Worm (Caenorhabditis elegans) whole organism, young adult: ENCODE results near the gene srw-77.
A peak's percentile ranks its signal among the peaks of the same experiment; 100 is the strongest.

Experiments
- B0019.2 ChIP-seq: fragments of 200-800 bp; sonication (Bioruptor generic); conservative IDR thresholded peaks from 2 replicates; pipeline ENCODE4 v1.3.6; 2022; ENCODE audit warnings: missing genetic modification reagents, missing genetic modification characterization, missing compliant biosample characterization
- F23B12.7 ChIP-seq: sonication (generic microtip); optimal IDR thresholded peaks from 2 replicates; lab custom pipeline; 2017; ENCODE audit warnings: missing genetic modification characterization, mild to moderate bottlenecking, missing compliant biosample characterization, antibody characterized with exemption, moderate library complexity; ENCODE audit not compliant: insufficient read depth
- F52B5.7 ChIP-seq: sonication (generic microtip); optimal IDR thresholded peaks from 2 replicates; lab custom pipeline; 2016; ENCODE audit warnings: mild to moderate bottlenecking, missing genetic modification characterization, missing compliant biosample characterization
- F57A8.1 ChIP-seq: fragments of 200-800 bp; sonication (Bioruptor generic); optimal IDR thresholded peaks from 2 replicates; lab custom pipeline; 2018; ENCODE audit warnings: mild to moderate bottlenecking, missing genetic modification characterization, moderate library complexity, missing compliant biosample characterization
- F57C9.4 ChIP-seq: sonication (generic microtip); optimal IDR thresholded peaks from 2 replicates; lab custom pipeline; 2017; ENCODE audit warnings: mild to moderate bottlenecking, missing genetic modification characterization, missing compliant biosample characterization
- K12H6.12 ChIP-seq: fragments of 200-800 bp; sonication (Bioruptor generic); optimal IDR thresholded peaks from 2 replicates; lab custom pipeline; 2018; ENCODE audit warnings: mild to moderate bottlenecking, missing genetic modification characterization, missing compliant biosample characterization
- T07F8.4 ChIP-seq: sonication (generic microtip); optimal IDR thresholded peaks from 2 replicates; lab custom pipeline; 2016; ENCODE audit warnings: mild to moderate bottlenecking, missing genetic modification characterization, moderate library complexity, missing compliant biosample characterization
- Y56A3A.18 ChIP-seq: fragments of 200-800 bp; sonication (Bioruptor generic); IDR thresholded peaks from 2 replicates; pipeline ENCODE4 v1.3.6; 2022; ENCODE audit warnings: missing genetic modification reagents, missing genetic modification characterization, missing compliant biosample characterization
- Y95B8A.8 ChIP-seq: fragments of 200-800 bp; sonication (Bioruptor generic); IDR thresholded peaks from 2 replicates; pipeline ENCODE4 v1.3.6; 2022; ENCODE audit warnings: missing genetic modification reagents, missing genetic modification characterization, missing compliant biosample characterization
- akir-1 ChIP-seq: fragments of 200-800 bp; sonication (Bioruptor generic); optimal IDR thresholded peaks from 2 replicates; lab custom pipeline; 2018; ENCODE audit warnings: mild to moderate bottlenecking, missing genetic modification characterization, moderate library complexity, missing compliant biosample characterization
- aptf-2 ChIP-seq: fragments of 200-800 bp; sonication (Bioruptor generic); conservative IDR thresholded peaks from 2 replicates; pipeline ENCODE4 v1.3.6; 2022; ENCODE audit warnings: missing genetic modification reagents, missing genetic modification characterization, missing compliant biosample characterization
- attf-5 ChIP-seq: fragments of 200-800 bp; sonication (Bioruptor generic); optimal IDR thresholded peaks from 2 replicates; lab custom pipeline; 2018; ENCODE audit warnings: mild to moderate bottlenecking, missing genetic modification characterization, missing compliant biosample characterization
- bed-1 ChIP-seq: fragments of 200-800 bp; sonication (Bioruptor generic); IDR thresholded peaks from 2 replicates; pipeline ENCODE4 v1.3.6; 2022; ENCODE audit warnings: missing genetic modification reagents, missing genetic modification characterization, missing compliant biosample characterization
- ccch-3 ChIP-seq: fragments of 200-800 bp; sonication (Bioruptor generic); optimal IDR thresholded peaks from 2 replicates; lab custom pipeline; 2018; ENCODE audit warnings: mild to moderate bottlenecking, missing genetic modification characterization, missing compliant biosample characterization
- ceh-40 ChIP-seq: fragments of 200-800 bp; sonication (Bioruptor generic); IDR thresholded peaks from 2 replicates; pipeline ENCODE4 v1.3.6; 2022; ENCODE audit warnings: missing genetic modification characterization, missing compliant biosample characterization
- ceh-91 ChIP-seq: fragments of 200-800 bp; sonication (Bioruptor generic); IDR thresholded peaks from 2 replicates; pipeline ENCODE4 v1.3.6; 2022; ENCODE audit warnings: missing genetic modification reagents, missing genetic modification characterization, missing compliant biosample characterization
- fkh-3 ChIP-seq: sonication (generic microtip); optimal IDR thresholded peaks from 2 replicates; lab custom pipeline; 2016; ENCODE audit warnings: mild to moderate bottlenecking, missing genetic modification characterization, missing compliant biosample characterization
- gei-17 ChIP-seq: fragments of 200-800 bp; sonication (Bioruptor generic); optimal IDR thresholded peaks from 2 replicates; lab custom pipeline; 2018; ENCODE audit warnings: mild to moderate bottlenecking, missing genetic modification characterization, missing compliant biosample characterization
- hlh-26 ChIP-seq: fragments of 200-800 bp; sonication (Bioruptor generic); conservative IDR thresholded peaks from 2 replicates; pipeline ENCODE4 v1.3.6; 2022; ENCODE audit warnings: missing genetic modification reagents, missing genetic modification characterization, missing compliant biosample characterization
- hmg-1.2 ChIP-seq: fragments of 200-800 bp; sonication (Bioruptor generic); IDR thresholded peaks from 2 replicates; pipeline ENCODE4 v1.3.6; 2022; ENCODE audit warnings: missing genetic modification reagents, missing genetic modification characterization, missing compliant biosample characterization
- let-607 ChIP-seq, 2 experiments: fragments of 200-800 bp in 1 of 2; sonication (Bioruptor generic) in 1 of 2; sonication (generic microtip) in 1 of 2; optimal IDR thresholded peaks; 2 replicates each; lab custom pipeline; 2016 to 2018; ENCODE audit warnings: mild to moderate bottlenecking in 2 of 2, missing compliant biosample characterization in 2 of 2, missing genetic modification characterization in 2 of 2, moderate library complexity in 2 of 2, missing genotype in 1 of 2
- lin-54 ChIP-seq: fragments of 200-800 bp; sonication (Bioruptor generic); optimal IDR thresholded peaks from 2 replicates; lab custom pipeline; 2018; ENCODE audit warnings: mild to moderate bottlenecking, missing genetic modification characterization, missing compliant biosample characterization
- lir-1 ChIP-seq: fragments of 200-800 bp; sonication (Bioruptor generic); conservative IDR thresholded peaks from 2 replicates; pipeline ENCODE4 v1.3.6; 2022; ENCODE audit warnings: missing genetic modification reagents, missing genetic modification characterization, missing compliant biosample characterization
- madf-6 ChIP-seq: fragments of 200-800 bp; sonication (Bioruptor generic); IDR thresholded peaks from 2 replicates; pipeline ENCODE4 v1.3.6; 2022; ENCODE audit warnings: missing genetic modification reagents, missing genetic modification characterization, missing compliant biosample characterization
- mcd-1 ChIP-seq: fragments of 200-800 bp; sonication (Bioruptor generic); IDR thresholded peaks from 2 replicates; pipeline ENCODE4 v1.3.6; 2022; ENCODE audit warnings: missing genetic modification reagents, missing genetic modification characterization, missing compliant biosample characterization
- nfya-2 ChIP-seq: fragments of 200-800 bp; sonication (Bioruptor generic); IDR thresholded peaks from 2 replicates; pipeline ENCODE4 v1.3.6; 2022; ENCODE audit warnings: missing genetic modification reagents, missing genetic modification characterization, missing compliant biosample characterization
- nfyb-1 ChIP-seq: fragments of 200-800 bp; sonication (Bioruptor generic); IDR thresholded peaks from 2 replicates; pipeline ENCODE4 v1.3.6; 2022; ENCODE audit warnings: missing genetic modification reagents, missing genetic modification characterization, missing compliant biosample characterization
- nhr-120 ChIP-seq: fragments of 200-800 bp; sonication (Bioruptor generic); IDR thresholded peaks from 2 replicates; pipeline ENCODE4 v1.3.6; 2022; ENCODE audit warnings: missing genetic modification characterization, missing compliant biosample characterization
- nhr-27 ChIP-seq: fragments of 200-800 bp; sonication (Bioruptor generic); optimal IDR thresholded peaks from 2 replicates; lab custom pipeline; 2018; ENCODE audit warnings: mild to moderate bottlenecking, missing genetic modification characterization, moderate library complexity, missing compliant biosample characterization
- rcor-1 ChIP-seq: fragments of 200-800 bp; sonication (Bioruptor generic); IDR thresholded peaks from 2 replicates; pipeline ENCODE4 v1.3.6; 2022; ENCODE audit warnings: missing genetic modification reagents, missing genetic modification characterization, missing compliant biosample characterization
- rec-8 ChIP-seq, 2 experiments: sonication (generic microtip); optimal IDR thresholded peaks; 2 replicates each; lab custom pipeline; 2016; ENCODE audit warnings: mild to moderate bottlenecking in 2 of 2, missing genetic modification characterization in 2 of 2, missing genetic modification reagents in 2 of 2, missing genotype in 2 of 2, missing biosample characterization in 1 of 2, missing compliant biosample characterization in 1 of 2, moderate library complexity in 1 of 2
- sea-2 ChIP-seq: fragments of 200-800 bp; sonication (Bioruptor generic); IDR thresholded peaks from 2 replicates; pipeline ENCODE4 v1.3.6; 2022; ENCODE audit warnings: missing genetic modification characterization, missing compliant biosample characterization
- snpc-1.3 ChIP-seq: sonication (generic microtip); optimal IDR thresholded peaks from 2 replicates; lab custom pipeline; 2017; ENCODE audit warnings: missing genetic modification characterization, mild to moderate bottlenecking, missing compliant biosample characterization, antibody characterized with exemption, moderate library complexity, missing genotype, missing genetic modification reagents; ENCODE audit not compliant: insufficient read depth
- sptf-2 ChIP-seq: fragments of 200-800 bp; sonication (Bioruptor generic); optimal IDR thresholded peaks from 2 replicates; lab custom pipeline; 2018; ENCODE audit warnings: mild to moderate bottlenecking, missing genetic modification characterization, missing compliant biosample characterization
- tbp1 ChIP-seq: fragments of 200-800 bp; sonication (Bioruptor generic); optimal IDR thresholded peaks from 2 replicates; lab custom pipeline; 2018; ENCODE audit warnings: mild to moderate bottlenecking, missing genetic modification characterization, missing compliant biosample characterization
- tbx-9 ChIP-seq: sonication (generic microtip); optimal IDR thresholded peaks from 2 replicates; lab custom pipeline; 2016; ENCODE audit warnings: borderline replicate concordance, missing genetic modification characterization, inconsistent platforms, missing compliant biosample characterization
- ztf-28 ChIP-seq: fragments of 200-800 bp; sonication (Bioruptor generic); IDR thresholded peaks from 2 replicates; pipeline ENCODE4 v1.3.6; 2022; ENCODE audit warnings: missing genetic modification reagents, missing genetic modification characterization, missing compliant biosample characterization
- ztf-3 ChIP-seq: fragments of 200-800 bp; sonication (Bioruptor generic); optimal IDR thresholded peaks from 2 replicates; lab custom pipeline; 2018; ENCODE audit warnings: mild to moderate bottlenecking, missing genetic modification characterization, missing compliant biosample characterization
- ztf-6 ChIP-seq: fragments of 200-800 bp; sonication (Bioruptor generic); IDR thresholded peaks from 2 replicates; pipeline ENCODE4 v1.3.6; 2022; ENCODE audit warnings: missing genetic modification reagents, missing genetic modification characterization, missing compliant biosample characterization

srw-77 gene

ce11 chrV:16648317-16649018 lies 5.0 kb upstream of the srw-77 start, which contains the start of gene W06G6.20 (continued):
- TF ChIP-seq ceh-40 (GFP tag; lab: Robert Waterston, UW) (no peak), attf-5 (GFP tag; lab: Kevin White, UChicago) (no peak), ceh-91 (GFP tag; lab: Robert Waterston, UW) (no peak), tbp1 (GFP tag; lab: Kevin White, UChicago) (peak; percentile 90), tbx-9 (tag; lab: Kevin White, UChicago) (no peak), mcd-1 (GFP tag; lab: Robert Waterston, UW) (no peak; the same call in 1 of the 2 replicates), rec-8 (tag; optimal IDR thresholded peaks at IDR 0.05; lab: Kevin White, UChicago) (peak in 1 of 2 experiments; percentile 11), T07F8.4 (peak; percentile 40), nhr-120 (no peak), fkh-3 (tag; lab: Kevin White, UChicago) (no peak), Y56A3A.18 (GFP tag; lab: Robert Waterston, UW) (no peak), ztf-6 (GFP tag; lab: Robert Waterston, UW) (no peak), aptf-2 (GFP tag; lab: Robert Waterston, UW) (no peak), Y95B8A.8 (no peak), snpc-1.3 (tag; lab: Kevin White, UChicago) (peak; percentile 65), nfya-2 (no peak), ztf-28 (no peak), B0019.2 (no peak), sea-2 (GFP tag; lab: Robert Waterston, UW) (no peak), gei-17 (GFP tag; lab: Kevin White, UChicago) (no peak), let-607 (tag; optimal IDR thresholded peaks at IDR 0.05; lab: Kevin White, UChicago) (peak in 1 of 2 experiments; percentile 44), F23B12.7 (tag; lab: Kevin White, UChicago) (peak; percentile 70), F57C9.4 (tag; lab: Kevin White, UChicago) (no peak), nhr-27 (tag; lab: Kevin White, UChicago) (no peak), K12H6.12 (tag; lab: Kevin White, UChicago) (no peak), F52B5.7 (no peak), F57A8.1 (no peak), madf-6 (GFP tag; lab: Robert Waterston, UW) (no peak), ztf-3 (GFP tag; lab: Kevin White, UChicago) (no peak), bed-1 (GFP tag; lab: Robert Waterston, UW) (no peak), akir-1 (no peak), lir-1 (no peak), hmg-1.2 (GFP tag; lab: Robert Waterston, UW) (peak; percentile 50; the same call in 1 of the 2 replicates), sptf-2 (GFP tag; lab: Kevin White, UChicago) (no peak), rcor-1 (GFP tag; lab: Robert Waterston, UW) (no peak; the same call in 1 of the 2 replicates), lin-54 (GFP tag; lab: Kevin White, UChicago) (peak; percentile 10), nfyb-1 (0 out of 2 replicates have a peak, but pooled peaks have one; percentile 47), ccch-3 (no peak), hlh-26 (no peak)
